Worm (Caenorhabditis elegans) whole organism, young adult: ENCODE results near the gene coa-1.

ENCODE experiments used
- B0336.3 ChIP-seq: fragments of 200-800 bp; sonication (Bioruptor generic); IDR thresholded peaks from 2 replicates; pipeline ENCODE4 v1.3.6; 2022; ENCODE audit warnings: missing genetic modification characterization, missing compliant biosample characterization
- F22D6.2 ChIP-seq: sonication (generic microtip); optimal IDR thresholded peaks from 2 replicates; lab custom pipeline; 2016; ENCODE audit warnings: mild to moderate bottlenecking, missing genetic modification characterization, missing compliant biosample characterization
- F23B12.7 ChIP-seq: sonication (generic microtip); optimal IDR thresholded peaks from 2 replicates; lab custom pipeline; 2017; ENCODE audit warnings: missing genetic modification characterization, mild to moderate bottlenecking, missing compliant biosample characterization, antibody characterized with exemption, moderate library complexity; ENCODE audit not compliant: insufficient read depth
- F33H1.4 ChIP-seq: fragments of 200-800 bp; sonication (Bioruptor generic); IDR thresholded peaks from 2 replicates; pipeline ENCODE4 v1.3.6; 2022; ENCODE audit warnings: missing genetic modification reagents, missing genetic modification characterization, missing compliant biosample characterization
- F37B4.10 ChIP-seq: fragments of 200-800 bp; sonication (Bioruptor generic); IDR thresholded peaks from 2 replicates; pipeline ENCODE4 v1.3.6; 2022; ENCODE audit warnings: missing genetic modification characterization, missing compliant biosample characterization
- F39B2.1 ChIP-seq: fragments of 200-800 bp; sonication (Bioruptor generic); IDR thresholded peaks from 2 replicates; pipeline ENCODE4 v1.3.6; 2022; ENCODE audit warnings: missing genetic modification reagents, missing genetic modification characterization, missing compliant biosample characterization
- F55B11.4 ChIP-seq: sonication (generic microtip); optimal IDR thresholded peaks from 2 replicates; lab custom pipeline; 2016; ENCODE audit warnings: missing compliant biosample characterization, missing genetic modification characterization, borderline replicate concordance; ENCODE audit not compliant: insufficient read depth
- F57C9.4 ChIP-seq: sonication (generic microtip); optimal IDR thresholded peaks from 2 replicates; lab custom pipeline; 2017; ENCODE audit warnings: mild to moderate bottlenecking, missing genetic modification characterization, missing compliant biosample characterization
- K11D2.4 ChIP-seq: fragments of 200-800 bp; sonication (Bioruptor generic); IDR thresholded peaks from 2 replicates; pipeline ENCODE4 v1.3.6; 2022; ENCODE audit warnings: missing genetic modification reagents, missing genetic modification characterization, missing compliant biosample characterization
- Y53G8AR.9 ChIP-seq: fragments of 200-800 bp; sonication (Bioruptor generic); conservative IDR thresholded peaks from 2 replicates; pipeline ENCODE4 v1.3.6; 2022; ENCODE audit warnings: missing genetic modification reagents, missing genetic modification characterization, missing compliant biosample characterization
- Y56A3A.18 ChIP-seq: fragments of 200-800 bp; sonication (Bioruptor generic); IDR thresholded peaks from 2 replicates; pipeline ENCODE4 v1.3.6; 2022; ENCODE audit warnings: missing genetic modification reagents, missing genetic modification characterization, missing compliant biosample characterization
- aptf-3 ChIP-seq: fragments of 200-800 bp; sonication (Bioruptor generic); IDR thresholded peaks from 2 replicates; pipeline ENCODE4 v1.3.6; 2022; ENCODE audit warnings: missing genetic modification characterization, missing compliant biosample characterization
- attf-5 ChIP-seq: fragments of 200-800 bp; sonication (Bioruptor generic); optimal IDR thresholded peaks from 2 replicates; lab custom pipeline; 2018; ENCODE audit warnings: mild to moderate bottlenecking, missing genetic modification characterization, missing compliant biosample characterization
- attf-6 ChIP-seq: fragments of 200-800 bp; sonication (Bioruptor generic); IDR thresholded peaks from 2 replicates; pipeline ENCODE4 v1.3.6; 2022; ENCODE audit warnings: missing genetic modification reagents, missing genetic modification characterization, missing compliant biosample characterization
- bed-2 ChIP-seq: fragments of 200-800 bp; sonication (Bioruptor generic); IDR thresholded peaks from 2 replicates; pipeline ENCODE4 v1.3.6; 2022; ENCODE audit warnings: missing genetic modification reagents, missing genetic modification characterization, missing compliant biosample characterization
- cebp-1 ChIP-seq, 2 experiments: fragments of 200-800 bp in 1 of 2; sonication (Bioruptor generic) in 1 of 2; sonication (generic microtip) in 1 of 2; IDR thresholded peaks in 1 of 2; optimal IDR thresholded peaks in 1 of 2; 2 replicates each; pipeline versions ENCODE4 v1.3.6 to Lab custom; 2017 to 2022; ENCODE audit warnings: missing compliant biosample characterization in 2 of 2, missing genetic modification characterization in 2 of 2, mild to moderate bottlenecking in 1 of 2, missing genetic modification reagents in 1 of 2, moderate library complexity in 1 of 2
- cebp-2 ChIP-seq: fragments of 200-800 bp; sonication (Bioruptor generic); IDR thresholded peaks from 2 replicates; pipeline ENCODE4 v1.3.6; 2022; ENCODE audit warnings: missing genetic modification characterization, missing compliant biosample characterization
- ceh-100 ChIP-seq: fragments of 200-800 bp; sonication (Bioruptor generic); IDR thresholded peaks from 2 replicates; pipeline ENCODE4 v1.3.6; 2022; ENCODE audit warnings: missing genetic modification reagents, missing genetic modification characterization, missing compliant biosample characterization
- ceh-40 ChIP-seq: fragments of 200-800 bp; sonication (Bioruptor generic); IDR thresholded peaks from 2 replicates; pipeline ENCODE4 v1.3.6; 2022; ENCODE audit warnings: missing genetic modification characterization, missing compliant biosample characterization
- ceh-58 ChIP-seq: fragments of 200-800 bp; sonication (Bioruptor generic); IDR thresholded peaks from 2 replicates; pipeline ENCODE4 v1.3.6; 2022; ENCODE audit warnings: missing genetic modification characterization, missing compliant biosample characterization
- ceh-91 ChIP-seq: fragments of 200-800 bp; sonication (Bioruptor generic); IDR thresholded peaks from 2 replicates; pipeline ENCODE4 v1.3.6; 2022; ENCODE audit warnings: missing genetic modification reagents, missing genetic modification characterization, missing compliant biosample characterization
- efl-1 ChIP-seq: fragments of 150-350 bp; optimal IDR thresholded peaks from 2 replicates; lab custom pipeline; 2014; ENCODE audit warnings: missing biosample characterization, missing genetic modification reagents, missing genetic modification characterization
- egl-18 ChIP-seq: fragments of 200-800 bp; sonication (Bioruptor generic); IDR thresholded peaks from 2 replicates; pipeline ENCODE4 v1.3.6; 2022; ENCODE audit warnings: missing genetic modification reagents, missing genetic modification characterization, missing compliant biosample characterization
- egl-44 ChIP-seq: fragments of 200-800 bp; sonication (Bioruptor generic); IDR thresholded peaks from 2 replicates; pipeline ENCODE4 v1.3.6; 2022; ENCODE audit warnings: missing genetic modification reagents, missing genetic modification characterization, missing compliant biosample characterization
- ekl-4 ChIP-seq: fragments of 200-800 bp; sonication (Bioruptor generic); IDR thresholded peaks from 2 replicates; pipeline ENCODE4 v1.3.6; 2022; ENCODE audit warnings: missing genetic modification reagents, missing genetic modification characterization, missing compliant biosample characterization
- hlh-26 ChIP-seq: fragments of 200-800 bp; sonication (Bioruptor generic); conservative IDR thresholded peaks from 2 replicates; pipeline ENCODE4 v1.3.6; 2022; ENCODE audit warnings: missing genetic modification reagents, missing genetic modification characterization, missing compliant biosample characterization
- lag-1 ChIP-seq: fragments of 200-800 bp; sonication (Bioruptor generic); IDR thresholded peaks from 2 replicates; pipeline ENCODE4 v1.3.6; 2022; ENCODE audit warnings: missing genetic modification reagents, missing genetic modification characterization, missing compliant biosample characterization
- let-526 ChIP-seq: fragments of 200-800 bp; sonication (Bioruptor generic); IDR thresholded peaks from 2 replicates; pipeline ENCODE4 v1.3.6; 2022; ENCODE audit warnings: missing genetic modification reagents, missing genetic modification characterization, missing compliant biosample characterization
- let-607 ChIP-seq, 2 experiments: fragments of 200-800 bp in 1 of 2; sonication (Bioruptor generic) in 1 of 2; sonication (generic microtip) in 1 of 2; optimal IDR thresholded peaks; 2 replicates each; lab custom pipeline; 2016 to 2018; ENCODE audit warnings: mild to moderate bottlenecking in 2 of 2, missing compliant biosample characterization in 2 of 2, missing genetic modification characterization in 2 of 2, moderate library complexity in 2 of 2, missing genotype in 1 of 2
- lin-40 ChIP-seq: sonication (generic microtip); optimal IDR thresholded peaks from 2 replicates; lab custom pipeline; 2016; ENCODE audit warnings: missing genetic modification characterization, mild to moderate bottlenecking, missing compliant biosample characterization, missing genotype, missing genetic modification reagents
- madf-8 ChIP-seq: fragments of 200-800 bp; sonication (Bioruptor generic); conservative IDR thresholded peaks from 2 replicates; pipeline ENCODE4 v1.3.6; 2022; ENCODE audit warnings: missing genetic modification reagents, missing genetic modification characterization, missing compliant biosample characterization
- mcd-1 ChIP-seq: fragments of 200-800 bp; sonication (Bioruptor generic); IDR thresholded peaks from 2 replicates; pipeline ENCODE4 v1.3.6; 2022; ENCODE audit warnings: missing genetic modification reagents, missing genetic modification characterization, missing compliant biosample characterization
- mxl-1 ChIP-seq: sonication (generic microtip); optimal IDR thresholded peaks from 2 replicates; lab custom pipeline; 2016; ENCODE audit warnings: missing genetic modification characterization, missing compliant biosample characterization
- nfya-1 ChIP-seq: sonication (generic microtip); optimal IDR thresholded peaks from 2 replicates; lab custom pipeline; 2017; ENCODE audit warnings: antibody characterized with exemption, missing compliant biosample characterization, missing genetic modification characterization, borderline replicate concordance; ENCODE audit not compliant: insufficient read depth
- nfyb-1 ChIP-seq: fragments of 200-800 bp; sonication (Bioruptor generic); IDR thresholded peaks from 2 replicates; pipeline ENCODE4 v1.3.6; 2022; ENCODE audit warnings: missing genetic modification reagents, missing genetic modification characterization, missing compliant biosample characterization
- nhr-179 ChIP-seq: sonication (generic microtip); optimal IDR thresholded peaks from 2 replicates; lab custom pipeline; 2016; ENCODE audit warnings: mild to moderate bottlenecking, missing genetic modification characterization, missing compliant biosample characterization
- pbrm-1 ChIP-seq: fragments of 200-800 bp; sonication (Bioruptor generic); IDR thresholded peaks from 2 replicates; pipeline ENCODE4 v1.3.6; 2022; ENCODE audit warnings: missing genetic modification reagents, missing genetic modification characterization, missing compliant biosample characterization
- rcor-1 ChIP-seq: fragments of 200-800 bp; sonication (Bioruptor generic); IDR thresholded peaks from 2 replicates; pipeline ENCODE4 v1.3.6; 2022; ENCODE audit warnings: missing genetic modification reagents, missing genetic modification characterization, missing compliant biosample characterization
- rpc-1 ChIP-seq, 2 experiments: fragments of 150-350 bp in 1 of 2; sonication (generic microtip) in 1 of 2; optimal IDR thresholded peaks; 2 replicates each; lab custom pipeline; 2014 to 2018; ENCODE audit warnings: missing biosample characterization in 1 of 2, missing genetic modification characterization in 1 of 2, missing genetic modification reagents in 1 of 2, missing genotype in 1 of 2
- sea-2 ChIP-seq: fragments of 200-800 bp; sonication (Bioruptor generic); IDR thresholded peaks from 2 replicates; pipeline ENCODE4 v1.3.6; 2022; ENCODE audit warnings: missing genetic modification characterization, missing compliant biosample characterization
- snpc-3.4 ChIP-seq: sonication (generic microtip); optimal IDR thresholded peaks from 2 replicates; lab custom pipeline; 2017; ENCODE audit warnings: missing genetic modification characterization, mild to moderate bottlenecking, missing compliant biosample characterization, antibody characterized with exemption, moderate library complexity, missing genotype, missing genetic modification reagents
- snpc-4 ChIP-seq, 5 experiments: fragments of 150-350 bp in 1 of 5; sonication (generic microtip) in 4 of 5; optimal IDR thresholded peaks; 2 replicates each; lab custom pipeline; 2014 to 2018; ENCODE audit warnings: missing genetic modification characterization in 5 of 5, missing biosample characterization in 3 of 5, antibody characterized with exemption in 2 of 5, mild to moderate bottlenecking in 2 of 5, missing compliant biosample characterization in 2 of 5, missing genotype in 2 of 5, moderate library complexity in 2 of 5, missing genetic modification reagents in 1 of 5
- somi-1 ChIP-seq: fragments of 200-800 bp; sonication (Bioruptor generic); optimal IDR thresholded peaks from 2 replicates; lab custom pipeline; 2018; ENCODE audit warnings: mild to moderate bottlenecking, missing genetic modification characterization, missing compliant biosample characterization
- sptf-2 ChIP-seq: fragments of 200-800 bp; sonication (Bioruptor generic); optimal IDR thresholded peaks from 2 replicates; lab custom pipeline; 2018; ENCODE audit warnings: mild to moderate bottlenecking, missing genetic modification characterization, missing compliant biosample characterization
- zfh-2 ChIP-seq: fragments of 200-800 bp; sonication (Bioruptor generic); conservative IDR thresholded peaks from 2 replicates; pipeline ENCODE4 v1.3.6; 2022; ENCODE audit warnings: missing genetic modification reagents, missing genetic modification characterization, missing compliant biosample characterization
- zim-3 ChIP-seq: sonication (generic microtip); optimal IDR thresholded peaks from 2 replicates; lab custom pipeline; 2017; ENCODE audit warnings: mild to moderate bottlenecking, missing genetic modification characterization, moderate library complexity, missing compliant biosample characterization

The coa-1 gene

ce11 chrIV:192046-192445, 13.1 kb upstream of the coa-1 start, which contains the start of gene Y38C1AA.12 (continued):
- TF ChIP-seq somi-1 (peak; percentile 19), snpc-4 (GFP tag; optimal IDR thresholded peaks at IDR 0.05; lab: Kevin White, UChicago) (no peak), snpc-4 (tag; optimal IDR thresholded peaks at IDR 0.05; lab: Kevin White, UChicago) (peak in 2 of 4 experiments; percentile 5 to 42), rcor-1 (GFP tag; lab: Robert Waterston, UW) (peak; percentile 64), Y56A3A.18 (no peak), ceh-58 (GFP tag; lab: Robert Waterston, UW) (no peak), zfh-2 (GFP tag; lab: Robert Waterston, UW) (no peak), zim-3 (tag; lab: Kevin White, UChicago) (peak; percentile 98), egl-18 (GFP tag; lab: Robert Waterston, UW) (0 out of 2 replicates have a peak, but pooled peaks have one; percentile 50), F39B2.1 (GFP tag; lab: Robert Waterston, UW) (no peak), lag-1 (GFP tag; lab: Robert Waterston, UW) (no peak), sea-2 (GFP tag; lab: Robert Waterston, UW) (no peak), madf-8 (GFP tag; lab: Robert Waterston, UW) (no peak), sptf-2 (GFP tag; lab: Kevin White, UChicago) (no peak), mxl-1 (tag; lab: Kevin White, UChicago) (no peak), F57C9.4 (tag; lab: Kevin White, UChicago) (peak; percentile 31), egl-44 (GFP tag; lab: Robert Waterston, UW) (no peak), ekl-4 (peak; percentile 23; the same call in 1 of the 2 replicates), Y53G8AR.9 (GFP tag; lab: Robert Waterston, UW) (peak; percentile 46; the same call in 1 of the 2 replicates), attf-5 (peak; percentile 79), mcd-1 (peak; percentile 78), B0336.3 (0 out of 2 replicates have a peak, but pooled peaks have one; percentile 44), ceh-91 (peak; percentile 51), ceh-100 (GFP tag; lab: Robert Waterston, UW) (peak; percentile 67), ceh-40 (GFP tag; lab: Robert Waterston, UW) (no peak), attf-6 (GFP tag; lab: Robert Waterston, UW) (no peak), snpc-3.4 (tag; lab: Kevin White, UChicago) (peak; percentile 8), efl-1 (GFP tag; lab: Kevin White, UChicago) (no peak), rpc-1 (optimal IDR thresholded peaks at IDR 0.05; lab: Kevin White, UChicago) (no peak), rpc-1 (tag; optimal IDR thresholded peaks at IDR 0.05; lab: Kevin White, UChicago) (no peak), let-526 (GFP tag; lab: Robert Waterston, UW) (0 out of 2 replicates have a peak, but pooled peaks have one; percentile 30), nfya-1 (tag; lab: Kevin White, UChicago) (no peak), cebp-2 (GFP tag; lab: Robert Waterston, UW) (no peak), F37B4.10 (GFP tag; lab: Robert Waterston, UW) (no peak), nfyb-1 (GFP tag; lab: Robert Waterston, UW) (no peak), pbrm-1 (GFP tag; lab: Robert Waterston, UW) (no peak), K11D2.4 (GFP tag; lab: Robert Waterston, UW) (peak; percentile 62; the same call in 1 of the 2 replicates), hlh-26 (GFP tag; lab: Robert Waterston, UW) (no peak), F22D6.2 (tag; lab: Kevin White, UChicago) (peak; percentile 55), cebp-1 (GFP tag; IDR thresholded peaks at IDR 0.05; lab: Robert Waterston, UW) (peak; percentile 62), cebp-1 (tag; optimal IDR thresholded peaks at IDR 0.05; lab: Kevin White, UChicago) (peak; percentile 70), F23B12.7 (tag; lab: Kevin White, UChicago) (peak; percentile 41), F33H1.4 (GFP tag; lab: Robert Waterston, UW) (peak; percentile 48; the same call in 1 of the 2 replicates), lin-40 (peak; percentile 79), nhr-179 (tag; lab: Kevin White, UChicago) (no peak), F55B11.4 (no peak), aptf-3 (GFP tag; lab: Robert Waterston, UW) (no peak), let-607 (tag; optimal IDR thresholded peaks at IDR 0.05; lab: Kevin White, UChicago) (peak in 1 of 2 experiments; percentile 78), bed-2 (0 out of 2 replicates have a peak, but pooled peaks have one; percentile 75)
